Worm (Caenorhabditis elegans) whole organism, L3 larva: Measurements from ENCODE around the gene arl-8.
"Not testable (repeated sequence)": the region's sequence is repeated elsewhere in the genome, so short reads cannot be mapped to it uniquely, and the experiment has no call there.

Source experiments
- R02D3.7 ChIP-seq: fragments of 150-350 bp; optimal IDR thresholded peaks from 2 replicates; lab custom pipeline; 2014; ENCODE audit warnings: missing biosample characterization, missing genetic modification characterization
- ZK546.5 ChIP-seq: sonication (generic microtip); optimal IDR thresholded peaks from 2 replicates; lab custom pipeline; 2017; ENCODE audit warnings: missing biosample characterization, missing genetic modification characterization
- ama-1 ChIP-seq: fragments of 150-350 bp; optimal IDR thresholded peaks from 2 replicates; lab custom pipeline; 2018
- ceh-28 ChIP-seq: fragments of 150-350 bp; optimal IDR thresholded peaks from 2 replicates; lab custom pipeline; 2014; ENCODE audit warnings: missing biosample characterization, missing genetic modification reagents, missing genetic modification characterization
- ceh-82 ChIP-seq: fragments of 150-350 bp; optimal IDR thresholded peaks from 2 replicates; lab custom pipeline; 2014; ENCODE audit warnings: missing biosample characterization, missing genetic modification characterization
- ceh-9 ChIP-seq: sonication (generic microtip); optimal IDR thresholded peaks from 2 replicates; lab custom pipeline; 2018; ENCODE audit warnings: missing biosample characterization, missing genetic modification characterization
- daf-12 ChIP-seq: fragments of 150-350 bp; optimal IDR thresholded peaks from 2 replicates; lab custom pipeline; 2014; ENCODE audit warnings: missing biosample characterization, missing genetic modification reagents, missing genetic modification characterization
- egl-27 ChIP-seq: sonication (generic microtip); optimal IDR thresholded peaks from 4 replicates; lab custom pipeline; 2017; ENCODE audit warnings: missing biosample characterization, missing genetic modification reagents, missing genetic modification characterization
- egl-5 ChIP-seq: fragments of 150-350 bp; optimal IDR thresholded peaks from 2 replicates; lab custom pipeline; 2017; ENCODE audit warnings: missing biosample characterization, missing genetic modification reagents, missing genetic modification characterization, inconsistent platforms
- elt-1 ChIP-seq: fragments of 150-350 bp; optimal IDR thresholded peaks from 2 replicates; lab custom pipeline; 2014; ENCODE audit warnings: missing biosample characterization, missing genetic modification characterization
- elt-2 ChIP-seq: sonication (generic microtip); optimal IDR thresholded peaks from 2 replicates; lab custom pipeline; 2016; ENCODE audit warnings: missing genetic modification reagents, mild to moderate bottlenecking, missing genetic modification characterization, missing compliant biosample characterization
- elt-3 ChIP-seq, 3 experiments: fragments of 150-350 bp in 1 of 3; sonication (generic microtip) in 2 of 3; optimal IDR thresholded peaks; 2 replicates in 2 of 3; 4 replicates in 1 of 3; lab custom pipeline; 2014 to 2017; ENCODE audit warnings: missing biosample characterization in 3 of 3, missing genetic modification characterization in 3 of 3
- eor-1 ChIP-seq, 2 experiments: fragments of 150-350 bp; optimal IDR thresholded peaks; 2 replicates each; lab custom pipeline; 2014 to 2018; ENCODE audit warnings: missing biosample characterization in 2 of 2, missing genetic modification characterization in 2 of 2
- fkh-10 ChIP-seq: sonication (generic microtip); optimal IDR thresholded peaks from 2 replicates; lab custom pipeline; 2017; ENCODE audit warnings: missing biosample characterization, missing genetic modification reagents, missing genetic modification characterization
- fkh-2 ChIP-seq: fragments of 150-350 bp; optimal IDR thresholded peaks from 2 replicates; lab custom pipeline; 2014; ENCODE audit warnings: missing biosample characterization, missing genetic modification reagents, missing genetic modification characterization
- fos-1 ChIP-seq: fragments of 150-350 bp; optimal IDR thresholded peaks from 2 replicates; lab custom pipeline; 2014; ENCODE audit warnings: missing biosample characterization, missing genetic modification characterization
- hmg-11 ChIP-seq: sonication (generic microtip); optimal IDR thresholded peaks from 2 replicates; lab custom pipeline; 2016; ENCODE audit warnings: missing genetic modification characterization, missing compliant biosample characterization
- lin-15B ChIP-seq: fragments of 150-350 bp; optimal IDR thresholded peaks from 2 replicates; lab custom pipeline; 2014; ENCODE audit warnings: missing biosample characterization, missing genetic modification characterization
- lsy-12 ChIP-seq: sonication (generic microtip); optimal IDR thresholded peaks from 2 replicates; lab custom pipeline; 2016; ENCODE audit warnings: mild to moderate bottlenecking, missing genetic modification characterization, missing compliant biosample characterization
- mdl-1 ChIP-seq: fragments of 150-350 bp; optimal IDR thresholded peaks from 2 replicates; lab custom pipeline; 2014; ENCODE audit warnings: missing biosample characterization, missing genetic modification characterization
- mml-1 ChIP-seq: fragments of 150-350 bp; sonication (generic microtip); optimal IDR thresholded peaks from 3 replicates; lab custom pipeline; 2014; ENCODE audit warnings: missing biosample characterization, missing genetic modification characterization
- nfya-1 ChIP-seq: sonication (generic microtip); optimal IDR thresholded peaks from 2 replicates; lab custom pipeline; 2017; ENCODE audit warnings: missing genetic modification characterization, mild to moderate bottlenecking, missing compliant biosample characterization, antibody characterized with exemption, moderate library complexity; ENCODE audit not compliant: insufficient read depth
- nhr-23 ChIP-seq: fragments of 150-350 bp; optimal IDR thresholded peaks from 2 replicates; lab custom pipeline; 2014; ENCODE audit warnings: missing biosample characterization, missing genetic modification reagents, missing genetic modification characterization
- nhr-25 ChIP-seq: sonication (generic microtip); optimal IDR thresholded peaks from 2 replicates; lab custom pipeline; 2017; ENCODE audit warnings: missing biosample characterization, missing genetic modification characterization
- nhr-43 ChIP-seq: sonication (generic microtip); optimal IDR thresholded peaks from 2 replicates; lab custom pipeline; 2016; ENCODE audit warnings: mild to moderate bottlenecking, missing genetic modification characterization, missing compliant biosample characterization; ENCODE audit not compliant: poor library complexity, severe bottlenecking
- nhr-67 ChIP-seq: fragments of 150-350 bp; optimal IDR thresholded peaks from 2 replicates; lab custom pipeline; 2014; ENCODE audit warnings: missing biosample characterization, missing genetic modification characterization
- nhr-76 ChIP-seq: fragments of 150-350 bp; sonication (generic microtip); optimal IDR thresholded peaks from 5 replicates; lab custom pipeline; 2014; ENCODE audit warnings: missing biosample characterization, missing genetic modification characterization
- nhr-77 ChIP-seq: fragments of 150-350 bp; optimal IDR thresholded peaks from 2 replicates; lab custom pipeline; 2014; ENCODE audit warnings: missing biosample characterization, missing genetic modification characterization
- pha-4 ChIP-seq: fragments of 150-350 bp; optimal IDR thresholded peaks from 2 replicates; lab custom pipeline; 2014; ENCODE audit warnings: missing biosample characterization, missing genetic modification reagents, missing genetic modification characterization
- pqm-1 ChIP-seq: fragments of 150-350 bp; optimal IDR thresholded peaks from 2 replicates; lab custom pipeline; 2017; ENCODE audit warnings: missing biosample characterization, missing genetic modification characterization, inconsistent platforms
- sea-2 ChIP-seq: fragments of 150-350 bp; sonication (generic microtip); optimal IDR thresholded peaks from 4 replicates; lab custom pipeline; 2014; ENCODE audit warnings: missing biosample characterization, missing genetic modification reagents, missing genetic modification characterization
- skn-1 ChIP-seq: fragments of 150-350 bp; optimal IDR thresholded peaks from 2 replicates; lab custom pipeline; 2014; ENCODE audit warnings: missing biosample characterization, missing genetic modification characterization
- snpc-4 ChIP-seq: fragments of 150-350 bp; optimal IDR thresholded peaks from 2 replicates; lab custom pipeline; 2014; ENCODE audit warnings: missing biosample characterization, missing genetic modification characterization
- tbx-2 ChIP-seq: sonication (generic microtip); optimal IDR thresholded peaks from 2 replicates; lab custom pipeline; 2016; ENCODE audit warnings: mild to moderate bottlenecking, missing genetic modification characterization, missing compliant biosample characterization
- unc-39 ChIP-seq: sonication (generic microtip); optimal IDR thresholded peaks from 4 replicates; lab custom pipeline; 2017; ENCODE audit warnings: missing biosample characterization, missing genetic modification characterization
- ztf-11 ChIP-seq: fragments of 150-350 bp; optimal IDR thresholded peaks from 2 replicates; lab custom pipeline; 2014; ENCODE audit warnings: missing biosample characterization, missing genetic modification characterization
- ztf-4 ChIP-seq: fragments of 150-350 bp; optimal IDR thresholded peaks from 2 replicates; lab custom pipeline; 2014; ENCODE audit warnings: missing biosample characterization, missing genetic modification characterization

arl-8 gene

ce11 chrIV:14773280-14774071 lies 24.5 kb upstream of the arl-8 start, which contains the start of gene Y57G11C.36:
Y57G11C.36 (minus strand) TSS chrIV:14773781.
- TF ChIP-seq nhr-76 (tag; lab: Kevin White, UChicago) (no peak), lin-15B (peak; percentile 3)

ce11 chrIV:14774454-14774853 lies 23.5 kb upstream of the arl-8 start, which contains the start of gene Y57G11C.51:
Y57G11C.51 (minus strand) TSS chrIV:14774554.
- not testable (repeated sequence) for TF ChIP-seq nfya-1, lsy-12, unc-39 (tag; lab: Kevin White, UChicago)
- TF ChIP-seq, all 47 proteins: peak for 0; not testable (repeated sequence) for 47

ce11 chrIV:14780566-14780965 lies 17.4 kb upstream of the arl-8 start:
- TF ChIP-seq snpc-4 (tag; lab: Kevin White, UChicago) = peak; percentile 38

- TF ChIP-seq skn-1 (tag; lab: Kevin White, UChicago) = no peak
- no peak for TF ChIP-seq elt-3 (tag; optimal IDR thresholded peaks at IDR 0.05; lab: Kevin White, UChicago)
- TF ChIP-seq ztf-11 (tag; lab: Kevin White, UChicago) = no peak
These were observed 16.4 kb upstream of the arl-8 start, which contains the start of gene Y57G11C.8 for ce11 chrIV:14781537-14781936. Y57G11C.8 (plus strand) TSS chrIV:14781837.

ce11 chrIV:14782211-14782610 lies 15.7 kb upstream of the arl-8 start, which contains the start of gene Y57G11C.1130:
Y57G11C.1130 (plus strand) TSS chrIV:14782511.
- no peak for TF ChIP-seq nhr-77 (tag; lab: Kevin White, UChicago)
- TF ChIP-seq hmg-11 (tag; lab: Kevin White, UChicago) = no peak
- TF ChIP-seq ZK546.5 (tag; lab: Kevin White, UChicago) = no peak
- no peak for TF ChIP-seq ceh-9 (tag; lab: Kevin White, UChicago)
- TF ChIP-seq sea-2 (GFP tag; lab: Kevin White, UChicago) = no peak
- TF ChIP-seq R02D3.7 (tag; lab: Kevin White, UChicago) = no peak
- no peak for TF ChIP-seq nhr-43 (tag; lab: Kevin White, UChicago)
- TF ChIP-seq fkh-10 (GFP tag; lab: Kevin White, UChicago) = no peak
- no peak for TF ChIP-seq mdl-1
- no peak for TF ChIP-seq nhr-23
- no peak for TF ChIP-seq egl-5 (tag; lab: Kevin White, UChicago)
- TF ChIP-seq pha-4 = no peak
- TF ChIP-seq nhr-76 (tag; lab: Kevin White, UChicago) = no peak
- no peak for TF ChIP-seq eor-1 (tag; optimal IDR thresholded peaks at IDR 0.05; lab: Kevin White, UChicago)
- no peak for TF ChIP-seq fos-1
- TF ChIP-seq, all 47 proteins: peak for 0

ce11 chrIV:14784481-14784880 lies 13.5 kb upstream of the arl-8 start, which contains the start of gene nlp-56:
nlp-56 (minus strand) TSS chrIV:14784737.
- TF ChIP-seq fkh-2 (tag; lab: Kevin White, UChicago) (no peak), ama-1 (no peak), pqm-1 (tag; lab: Kevin White, UChicago) (no peak)
- TF ChIP-seq, all 47 proteins: peak for 0

ce11 chrIV:14786374-14787136 lies 11.4 kb upstream of the arl-8 start, which contains the start of gene melo-1:
melo-1 (plus strand) TSS chrIV:14787031.
- TF ChIP-seq daf-12 (tag; lab: Kevin White, UChicago) (no peak), ceh-82 (tag; lab: Kevin White, UChicago) (no peak), egl-27 (no peak), nhr-43 (tag; lab: Kevin White, UChicago) (no peak), eor-1 (tag; optimal IDR thresholded peaks at IDR 0.05; lab: Kevin White, UChicago) (no peak), elt-2 (tag; lab: Kevin White, UChicago) (peak; percentile 48), nhr-23 (peak; percentile 34), egl-5 (tag; lab: Kevin White, UChicago) (no peak), nhr-67 (no peak), ceh-28 (peak; percentile 28), mdl-1 (no peak), nhr-77 (tag; lab: Kevin White, UChicago) (no peak), tbx-2 (tag; lab: Kevin White, UChicago) (no peak), ZK546.5 (tag; lab: Kevin White, UChicago) (no peak), pqm-1 (tag; lab: Kevin White, UChicago) (peak; percentile 2), snpc-4 (tag; lab: Kevin White, UChicago) (peak; percentile 42), nhr-76 (tag; lab: Kevin White, UChicago) (no peak), nhr-25 (tag; lab: Kevin White, UChicago) (peak; percentile 22), elt-1 (no peak), mml-1 (tag; lab: Kevin White, UChicago) (no peak), ztf-4 (tag; lab: Kevin White, UChicago) (no peak)
